Fruit fly (Drosophila melanogaster): Measurements from ENCODE around the gene Hsc70-2.
A peak's percentile ranks its signal among the peaks of the same experiment; 100 is the strongest.

The Hsc70-2 gene

DNA sequence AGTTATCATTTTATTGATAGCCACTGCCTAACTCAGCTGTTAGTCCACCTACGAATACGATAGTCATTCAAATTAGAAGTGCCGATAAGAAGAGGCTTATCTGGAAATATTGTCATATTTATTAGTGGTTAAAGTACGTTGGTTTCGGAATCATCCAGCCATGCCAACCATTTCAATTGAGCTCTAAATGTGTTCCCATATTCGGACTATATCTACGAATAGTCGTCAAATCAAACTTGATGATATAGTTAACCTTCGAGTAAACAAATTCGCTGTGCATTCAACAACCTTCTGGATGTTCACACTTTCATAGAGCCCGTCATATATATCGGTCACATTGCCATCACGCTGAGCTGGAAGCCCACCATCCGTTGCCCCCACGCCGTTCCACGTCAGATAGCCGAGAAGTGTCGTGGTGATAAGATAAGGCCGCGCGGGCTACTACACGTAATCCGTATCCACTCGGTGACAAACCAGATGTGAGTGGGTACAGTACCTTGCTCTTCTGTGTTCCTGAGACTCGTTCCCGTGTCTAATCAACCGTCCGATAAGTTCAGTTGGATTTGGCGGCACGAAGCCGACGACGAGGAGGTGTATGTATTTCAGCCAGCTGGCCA is 26.2 kb upstream of the Hsc70-2 start:
- TF ChIP-seq Mio (GFP tag; optimal IDR thresholded peaks at IDR 0.05) = no peak
- TF ChIP-seq h (GFP tag; optimal IDR thresholded peaks at IDR 0.05) = peak; percentile 73
- TF ChIP-seq Abd-B (GFP tag; optimal IDR thresholded peaks at IDR 0.05) = no peak
- TF ChIP-seq Rel (GFP tag; optimal IDR thresholded peaks at IDR 0.05) = no peak
- TF ChIP-seq Rel (tag; optimal IDR thresholded peaks at IDR 0.05) = peak; percentile 73
- TF ChIP-seq Dfd (GFP tag; optimal IDR thresholded peaks at IDR 0.05) = no peak

DNA sequence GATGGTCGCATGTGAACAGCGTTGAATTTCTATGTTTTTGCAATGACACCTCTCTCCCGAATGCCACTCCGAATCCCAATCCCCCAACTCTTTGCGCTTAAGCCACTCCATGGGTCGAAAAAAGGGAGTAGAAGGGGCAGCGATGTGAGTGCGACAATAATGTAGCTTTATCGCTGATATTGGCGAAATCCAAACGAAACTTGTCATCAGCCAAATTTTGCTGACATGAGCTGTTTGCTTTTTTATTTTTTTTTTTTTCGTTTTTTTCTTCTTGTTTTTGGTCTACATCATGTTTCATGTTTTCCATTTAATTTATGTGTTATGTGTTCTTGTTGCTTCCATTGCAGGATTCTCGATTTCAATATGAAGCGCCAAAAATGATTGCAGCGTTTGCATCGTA is 25.6 kb upstream of the Hsc70-2 start:
- no peak for TF ChIP-seq Vsx2 (GFP tag; optimal IDR thresholded peaks at IDR 0.05; ENCODE audit: partially characterized antibody)
- TF ChIP-seq foxo (GFP tag; optimal IDR thresholded peaks at IDR 0.05) = no peak
- TF ChIP-seq jim (GFP tag; optimal IDR thresholded peaks at IDR 0.05) = no peak
- TF ChIP-seq Hr83 (GFP tag; optimal IDR thresholded peaks at IDR 0.05; ENCODE audit: poor library complexity, severe bottlenecking) = no peak
- TF ChIP-seq Hr78 (GFP tag; optimal IDR thresholded peaks at IDR 0.05) = no peak
- no peak for TF ChIP-seq CG9705 (GFP tag; optimal IDR thresholded peaks at IDR 0.05)
- TF ChIP-seq psq (GFP tag; optimal IDR thresholded peaks at IDR 0.05) = no peak
- no peak for TF ChIP-seq br (GFP tag; optimal IDR thresholded peaks at IDR 0.05)
- no peak for TF ChIP-seq ey (GFP tag; optimal IDR thresholded peaks at IDR 0.05)
- TF ChIP-seq GATAd (GFP tag; optimal IDR thresholded peaks at IDR 0.05) = no peak

DNA sequence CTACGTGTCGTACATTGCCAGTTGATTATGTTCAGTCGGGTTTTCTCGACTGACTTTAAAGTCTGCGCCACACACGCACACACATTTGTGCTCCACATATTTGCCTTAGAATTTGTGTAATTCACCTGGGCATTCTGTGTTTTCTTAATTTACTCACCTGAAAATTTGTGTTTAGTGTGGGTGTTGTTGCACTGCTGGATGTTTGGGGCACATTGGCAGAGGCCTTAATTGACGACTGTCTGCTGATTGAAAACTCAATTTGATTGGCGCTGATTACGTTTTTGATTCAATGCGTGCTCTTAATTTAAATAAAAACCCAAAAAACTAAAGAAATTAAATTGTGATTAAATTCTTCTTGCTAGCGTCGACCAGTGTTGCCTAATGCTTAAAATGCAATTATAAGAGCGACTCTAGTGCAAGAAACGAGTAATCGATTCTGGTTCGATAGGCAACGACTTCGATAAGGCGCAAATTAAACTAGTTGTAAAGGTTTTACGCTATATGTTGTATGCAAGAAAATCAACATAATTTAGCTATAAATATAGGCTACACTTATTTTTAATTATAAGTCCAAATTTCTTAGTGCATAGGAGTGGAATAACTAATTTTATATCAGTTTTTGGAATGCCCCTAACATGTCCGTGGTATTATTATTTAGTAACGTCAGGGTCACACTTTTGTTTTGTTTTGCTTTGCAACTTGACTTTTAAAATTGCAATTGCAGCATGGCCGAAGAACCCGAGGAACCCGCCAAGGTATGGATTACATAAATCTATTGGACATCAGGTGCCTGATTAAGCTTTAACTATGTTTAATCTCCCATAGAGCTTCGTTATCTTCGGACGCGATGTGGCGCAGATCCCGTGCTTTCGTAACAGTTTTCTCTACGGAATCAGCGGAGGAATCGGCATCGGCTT is 14.0 kb upstream of the Hsc70-2 start, which contains the start of the genes CG46281 and CG46280:
CG46281 (minus strand) TSS at position 51 of the 917 bp plus-strand sequence.
CG46280 (minus strand) TSS at position 403 of the 917 bp plus-strand sequence.
- TF ChIP-seq brk (GFP tag; optimal IDR thresholded peaks at IDR 0.05) = no peak
- peak; percentile 20 for TF ChIP-seq sage (GFP tag; optimal IDR thresholded peaks at IDR 0.05)
- no peak for TF ChIP-seq dmrt93B (GFP tag; optimal IDR thresholded peaks at IDR 0.05)
- TF ChIP-seq Abd-B (GFP tag; optimal IDR thresholded peaks at IDR 0.05) = no peak
- TF ChIP-seq foxo (GFP tag; optimal IDR thresholded peaks at IDR 0.05) = no peak
- TF ChIP-seq jim (GFP tag; optimal IDR thresholded peaks at IDR 0.05) = no peak
- no peak for TF ChIP-seq GATAd (GFP tag; optimal IDR thresholded peaks at IDR 0.05)
- no peak for TF ChIP-seq br (GFP tag; optimal IDR thresholded peaks at IDR 0.05)
- TF ChIP-seq tai (GFP tag; optimal IDR thresholded peaks at IDR 0.05) = no peak
- TF ChIP-seq lola (GFP tag; optimal IDR thresholded peaks at IDR 0.05) = no peak
- TF ChIP-seq ey (GFP tag; optimal IDR thresholded peaks at IDR 0.05) = no peak
- no peak for TF ChIP-seq pan (optimal IDR thresholded peaks at IDR 0.05)
- peak; percentile 74 for TF ChIP-seq Jra (GFP tag; optimal IDR thresholded peaks at IDR 0.05)
- TF ChIP-seq Vsx2 (GFP tag; optimal IDR thresholded peaks at IDR 0.05; ENCODE audit: partially characterized antibody) = no peak
- TF ChIP-seq CG32264 (GFP tag; optimal IDR thresholded peaks at IDR 0.05) = peak; percentile 2
- peak; percentile 31 for TF ChIP-seq Myc (optimal IDR thresholded peaks at IDR 0.05)
- peak; percentile 37 for TF ChIP-seq woc (GFP tag; optimal IDR thresholded peaks at IDR 0.05)
- TF ChIP-seq dsf (GFP tag; optimal IDR thresholded peaks at IDR 0.05; ENCODE audit: borderline replicate concordance) = peak; percentile 42
- TF ChIP-seq fru (GFP tag; optimal IDR thresholded peaks at IDR 0.05) = no peak
- no peak for TF ChIP-seq Rel (GFP tag; optimal IDR thresholded peaks at IDR 0.05)
- peak; percentile 32 for TF ChIP-seq Rel (tag; optimal IDR thresholded peaks at IDR 0.05)
- TF ChIP-seq Mio (GFP tag; optimal IDR thresholded peaks at IDR 0.05) = no peak
- TF ChIP-seq Dfd (GFP tag; optimal IDR thresholded peaks at IDR 0.05) = no peak
- TF ChIP-seq psq (GFP tag; optimal IDR thresholded peaks at IDR 0.05) = peak; percentile 40
- TF ChIP-seq Dif (GFP tag; optimal IDR thresholded peaks at IDR 0.05; ENCODE audit: partially characterized antibody) = no peak
- no peak for TF ChIP-seq usp (GFP tag; optimal IDR thresholded peaks at IDR 0.05)
- no peak for TF ChIP-seq CG9705 (GFP tag; optimal IDR thresholded peaks at IDR 0.05)
- TF ChIP-seq HLH106 (tag; optimal IDR thresholded peaks at IDR 0.05) = no peak
- no peak for TF ChIP-seq CrebA (GFP tag; optimal IDR thresholded peaks at IDR 0.05; ENCODE audit: borderline replicate concordance)
- no peak for TF ChIP-seq dl (GFP tag; optimal IDR thresholded peaks at IDR 0.05; ENCODE audit: insufficient read depth in 1 of 2, partially characterized antibody in 2 of 2)
- no peak for TF ChIP-seq N (GFP tag; optimal IDR thresholded peaks at IDR 0.05)
- no peak for TF ChIP-seq h (GFP tag; optimal IDR thresholded peaks at IDR 0.05)
- peak; percentile 68 for TF ChIP-seq Hnf4 (GFP tag; optimal IDR thresholded peaks at IDR 0.05)
- TF ChIP-seq Hr78 (GFP tag; optimal IDR thresholded peaks at IDR 0.05) = no peak
- no peak for TF ChIP-seq Hr83 (GFP tag; optimal IDR thresholded peaks at IDR 0.05; ENCODE audit: poor library complexity, severe bottlenecking)
- TF ChIP-seq Sp1 (GFP tag; optimal IDR thresholded peaks at IDR 0.05) = no peak
- peak; percentile 40 for TF ChIP-seq sv (GFP tag; optimal IDR thresholded peaks at IDR 0.05)
- TF ChIP-seq rgr (GFP tag; optimal IDR thresholded peaks at IDR 0.05) = no peak
- peak; percentile 24 for TF ChIP-seq OdsH (GFP tag; optimal IDR thresholded peaks at IDR 0.05)

All from whole organism, wandering third instar larva.